Worm (Caenorhabditis elegans) whole organism, L1 larva: ENCODE results near the gene col-140.

ENCODE experiments used
- C04F5.9 ChIP-seq: sonication (generic microtip); optimal IDR thresholded peaks from 2 replicates; lab custom pipeline; 2016; ENCODE audit warnings: missing genetic modification characterization, missing compliant biosample characterization
- C16A3.4 ChIP-seq: fragments of 150-350 bp; optimal IDR thresholded peaks from 2 replicates; lab custom pipeline; 2014; ENCODE audit warnings: missing biosample characterization, missing genetic modification characterization
- F16B12.6 ChIP-seq: fragments of 150-350 bp; optimal IDR thresholded peaks from 2 replicates; lab custom pipeline; 2014; ENCODE audit warnings: missing biosample characterization, missing genetic modification characterization
- Y116A8C.19 ChIP-seq: sonication (generic microtip); optimal IDR thresholded peaks from 2 replicates; lab custom pipeline; 2016; ENCODE audit warnings: missing compliant biosample characterization, missing genetic modification characterization, borderline replicate concordance
- aha-1 ChIP-seq: fragments of 150-350 bp; optimal IDR thresholded peaks from 2 replicates; lab custom pipeline; 2014; ENCODE audit warnings: missing biosample characterization, missing genetic modification characterization
- alr-1 ChIP-seq: fragments of 200-800 bp; sonication (Bioruptor generic); optimal IDR thresholded peaks from 2 replicates; lab custom pipeline; 2018; ENCODE audit warnings: borderline replicate concordance, mild to moderate bottlenecking, missing genetic modification characterization, missing compliant biosample characterization
- aly-2 ChIP-seq: fragments of 150-350 bp; optimal IDR thresholded peaks from 2 replicates; lab custom pipeline; 2014; ENCODE audit warnings: missing biosample characterization, missing genetic modification characterization
- ama-1 ChIP-seq: fragments of 150-350 bp; optimal IDR thresholded peaks from 2 replicates; lab custom pipeline; 2014
- ceh-63 ChIP-seq: fragments of 200-800 bp; sonication (Bioruptor generic); optimal IDR thresholded peaks from 2 replicates; lab custom pipeline; 2018; ENCODE audit warnings: mild to moderate bottlenecking, missing genetic modification characterization, missing compliant biosample characterization
- ces-1 ChIP-seq: fragments of 150-350 bp; optimal IDR thresholded peaks from 2 replicates; lab custom pipeline; 2014; ENCODE audit warnings: missing biosample characterization, missing genetic modification reagents, missing genetic modification characterization
- efl-1 ChIP-seq, 4 experiments: fragments of 150-350 bp; optimal IDR thresholded peaks in 3 of 4; peaks in 1 of 4; 1 replicate in 1 of 4; 2 replicates in 3 of 4; lab custom pipeline; 2014; ENCODE audit warnings: missing biosample characterization in 2 of 4, missing genetic modification characterization in 2 of 4, missing genetic modification reagents in 2 of 4
- ets-5 ChIP-seq: fragments of 200-800 bp; sonication (Bioruptor generic); IDR thresholded peaks from 2 replicates; pipeline ENCODE4 v1.3.6; 2022; ENCODE audit warnings: missing genetic modification characterization, missing compliant biosample characterization
- fkh-8 ChIP-seq: sonication (generic microtip); optimal IDR thresholded peaks from 2 replicates; lab custom pipeline; 2016; ENCODE audit warnings: mild to moderate bottlenecking, missing genetic modification characterization, missing compliant biosample characterization
- hlh-17 ChIP-seq: fragments of 200-800 bp; sonication (Bioruptor generic); optimal IDR thresholded peaks from 2 replicates; lab custom pipeline; 2018; ENCODE audit warnings: missing genetic modification characterization, mild to moderate bottlenecking, missing compliant biosample characterization, moderate library complexity, borderline replicate concordance
- irx-1 ChIP-seq: sonication (generic microtip); optimal IDR thresholded peaks from 2 replicates; lab custom pipeline; 2016; ENCODE audit warnings: missing genetic modification characterization, missing compliant biosample characterization
- jun-1 ChIP-seq: fragments of 150-350 bp; optimal IDR thresholded peaks from 2 replicates; lab custom pipeline; 2014; ENCODE audit warnings: missing biosample characterization, missing genetic modification reagents, missing genetic modification characterization
- lin-13 ChIP-seq: fragments of 150-350 bp; optimal IDR thresholded peaks from 2 replicates; lab custom pipeline; 2014; ENCODE audit warnings: missing biosample characterization, missing genetic modification reagents, missing genetic modification characterization
- lin-14 ChIP-seq: fragments of 200-800 bp; sonication (Bioruptor generic); optimal IDR thresholded peaks from 2 replicates; lab custom pipeline; 2018; ENCODE audit warnings: mild to moderate bottlenecking, missing genetic modification characterization, moderate library complexity, missing compliant biosample characterization
- lir-3 ChIP-seq: sonication (generic microtip); optimal IDR thresholded peaks from 2 replicates; lab custom pipeline; 2016; ENCODE audit warnings: mild to moderate bottlenecking, missing genetic modification characterization, moderate library complexity, missing compliant biosample characterization; ENCODE audit not compliant: poor library complexity
- lsy-2 ChIP-seq, 2 experiments: fragments of 150-350 bp; optimal IDR thresholded peaks; 2 replicates each; lab custom pipeline; 2014; ENCODE audit warnings: missing biosample characterization in 2 of 2, missing genetic modification characterization in 2 of 2
- mdl-1 ChIP-seq, 2 experiments: fragments of 150-350 bp; optimal IDR thresholded peaks; 2 replicates each; lab custom pipeline; 2014 to 2017; ENCODE audit warnings: missing biosample characterization in 2 of 2, missing genetic modification characterization in 2 of 2, inconsistent platforms in 1 of 2
- mef-2 ChIP-seq: fragments of 150-350 bp; optimal IDR thresholded peaks from 2 replicates; lab custom pipeline; 2014; ENCODE audit warnings: missing biosample characterization, missing genetic modification characterization
- nhr-11 ChIP-seq: fragments of 150-350 bp; optimal IDR thresholded peaks from 2 replicates; lab custom pipeline; 2014; ENCODE audit warnings: missing biosample characterization, missing genetic modification characterization
- nhr-20 ChIP-seq: sonication (generic microtip); optimal IDR thresholded peaks from 2 replicates; lab custom pipeline; 2016; ENCODE audit warnings: mild to moderate bottlenecking, missing genetic modification characterization, missing compliant biosample characterization
- nhr-47 ChIP-seq: sonication (generic microtip); optimal IDR thresholded peaks from 2 replicates; lab custom pipeline; 2016; ENCODE audit warnings: mild to moderate bottlenecking, missing genetic modification characterization, moderate library complexity, missing compliant biosample characterization
- nhr-71 ChIP-seq: sonication (generic microtip); optimal IDR thresholded peaks from 2 replicates; lab custom pipeline; 2016; ENCODE audit warnings: mild to moderate bottlenecking, missing genetic modification characterization, moderate library complexity, missing compliant biosample characterization
- nhr-76 ChIP-seq: sonication (generic microtip); optimal IDR thresholded peaks from 2 replicates; lab custom pipeline; 2017; ENCODE audit warnings: missing biosample characterization, missing genetic modification characterization
- nhr-84 ChIP-seq: sonication (generic microtip); optimal IDR thresholded peaks from 2 replicates; lab custom pipeline; 2017; ENCODE audit warnings: missing biosample characterization, missing genetic modification characterization
- nhr-85 ChIP-seq: sonication (generic microtip); peaks from one replicate; lab custom pipeline; 2016; ENCODE audit warnings: missing genetic modification characterization, inconsistent platforms, missing compliant biosample characterization
- pag-3 ChIP-seq: sonication (generic microtip); optimal IDR thresholded peaks from 2 replicates; lab custom pipeline; 2017; ENCODE audit warnings: missing genetic modification characterization, mild to moderate bottlenecking, missing compliant biosample characterization, antibody characterized with exemption, borderline replicate concordance; ENCODE audit not compliant: insufficient read depth
- skn-1 ChIP-seq: fragments of 150-350 bp; optimal IDR thresholded peaks from 2 replicates; lab custom pipeline; 2014; ENCODE audit warnings: missing biosample characterization, missing genetic modification characterization
- sptf-1 ChIP-seq: fragments of 150-350 bp; optimal IDR thresholded peaks from 2 replicates; lab custom pipeline; 2014; ENCODE audit warnings: missing biosample characterization, missing genetic modification characterization
- tbx-2 ChIP-seq: sonication (generic microtip); optimal IDR thresholded peaks from 2 replicates; lab custom pipeline; 2016; ENCODE audit warnings: missing genetic modification characterization, missing compliant biosample characterization
- tlp-1 ChIP-seq: fragments of 150-350 bp; optimal IDR thresholded peaks from 2 replicates; lab custom pipeline; 2014; ENCODE audit warnings: missing biosample characterization, missing genetic modification characterization
- unc-130 ChIP-seq: fragments of 150-350 bp; optimal IDR thresholded peaks from 2 replicates; lab custom pipeline; 2017; ENCODE audit warnings: missing biosample characterization, missing genetic modification characterization, inconsistent platforms
- unc-62 ChIP-seq: fragments of 150-350 bp; optimal IDR thresholded peaks from 2 replicates; lab custom pipeline; 2014; ENCODE audit warnings: missing biosample characterization, missing genetic modification reagents, missing genetic modification characterization
- vab-15 ChIP-seq: sonication (generic microtip); optimal IDR thresholded peaks from 2 replicates; lab custom pipeline; 2017; ENCODE audit warnings: missing genotype, mild to moderate bottlenecking, missing genetic modification characterization, missing compliant biosample characterization
- xbp-1 ChIP-seq: sonication (generic microtip); optimal IDR thresholded peaks from 2 replicates; lab custom pipeline; 2016; ENCODE audit warnings: missing genetic modification characterization, missing compliant biosample characterization
- zip-4 ChIP-seq: fragments of 200-800 bp; sonication (Bioruptor generic); optimal IDR thresholded peaks from 2 replicates; lab custom pipeline; 2018; ENCODE audit warnings: mild to moderate bottlenecking, missing genetic modification characterization, moderate library complexity, missing compliant biosample characterization

col-140 gene

ce11 chrV:5838576-5839366 lies 2.1 kb upstream of the col-140 start, which contains the start of gene F26F12.2 (continued):
- TF ChIP-seq tbx-2 (tag; lab: Kevin White, UChicago) = no peak
- no peak for TF ChIP-seq ets-5 (GFP tag; lab: Robert Waterston, UW)
- TF ChIP-seq unc-62 = no peak
- TF ChIP-seq ama-1 (lab: Kevin White, UChicago) = peak; percentile 74
- TF ChIP-seq nhr-71 (tag; lab: Kevin White, UChicago) = peak; percentile 27
- TF ChIP-seq sptf-1 = no peak
- TF ChIP-seq mef-2 = no peak
- no peak for TF ChIP-seq alr-1
- TF ChIP-seq nhr-84 = no peak
- TF ChIP-seq aha-1 (tag; lab: Kevin White, UChicago) = no peak
- TF ChIP-seq efl-1 (optimal IDR thresholded peaks at IDR 0.05; lab: Kevin White, UChicago) = peak in 1 of 2 experiments; percentile 2
- peak in 1 of 2 experiments; percentile 90 for TF ChIP-seq efl-1 (GFP tag; optimal IDR thresholded peaks at IDR 0.05 in 1 of 2; lab: Kevin White, UChicago)
- no peak for TF ChIP-seq irx-1 (tag; lab: Kevin White, UChicago)
- no peak for TF ChIP-seq lsy-2 (tag; optimal IDR thresholded peaks at IDR 0.05; lab: Kevin White, UChicago)

DNA sequence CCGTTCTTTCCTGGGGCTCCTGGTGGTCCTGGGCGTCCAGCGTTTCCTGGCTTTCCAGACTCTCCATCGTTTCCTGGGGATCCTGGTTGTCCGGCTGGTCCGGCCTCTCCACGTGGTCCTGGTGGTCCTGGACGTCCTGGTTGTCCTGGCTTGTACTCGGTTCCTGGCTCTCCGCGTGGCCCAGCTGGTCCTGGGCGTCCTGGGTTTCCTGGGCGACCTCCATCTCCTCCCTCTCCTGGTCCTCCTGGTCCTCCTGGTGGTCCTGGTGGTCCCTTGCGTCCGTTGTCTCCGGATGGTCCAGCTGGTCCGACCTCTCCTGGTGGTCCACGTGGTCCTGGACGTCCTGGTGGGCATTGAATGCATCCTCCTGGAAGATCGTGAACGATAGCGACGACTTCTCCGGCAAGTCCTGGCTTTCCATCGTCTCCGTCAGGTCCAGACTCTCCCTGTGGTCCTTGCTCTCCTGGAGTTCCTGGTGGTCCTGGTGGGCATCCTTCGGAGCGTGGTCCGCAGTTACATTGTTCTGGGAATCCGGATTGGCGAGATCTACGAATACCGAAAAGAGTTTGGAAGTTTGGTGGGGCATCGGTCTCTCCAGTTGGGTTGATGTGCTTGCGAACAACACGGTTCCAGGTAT lies 537 bp downstream of the col-140 start:
- TF ChIP-seq vab-15 (no peak), nhr-47 (tag; lab: Kevin White, UChicago) (no peak), aly-2 (no peak), tlp-1 (tag; lab: Kevin White, UChicago) (no peak), C16A3.4 (no peak)

DNA sequence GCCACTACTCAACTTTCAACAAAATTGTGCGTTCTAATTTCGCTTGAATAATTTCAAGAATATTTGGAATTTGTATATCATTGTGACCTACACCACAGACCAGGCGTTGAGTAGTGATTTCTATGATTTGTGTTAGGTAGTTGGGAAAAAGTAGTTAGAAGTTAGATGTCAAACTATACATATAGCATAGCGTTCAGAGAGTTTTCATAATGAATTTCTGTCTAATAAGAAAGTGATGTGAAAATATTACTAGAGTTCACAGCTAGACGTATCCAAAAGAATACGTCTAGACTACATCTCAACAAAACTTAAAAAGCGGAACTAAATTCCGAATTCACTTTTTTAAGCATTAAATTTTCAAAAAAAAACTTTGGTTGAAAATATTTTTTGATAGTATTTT lies 1.2 kb downstream of the col-140 start:
- TF ChIP-seq Y116A8C.19 (tag; lab: Kevin White, UChicago) = no peak
- TF ChIP-seq efl-1 (optimal IDR thresholded peaks at IDR 0.05; lab: Kevin White, UChicago) = no peak
- TF ChIP-seq efl-1 (GFP tag; optimal IDR thresholded peaks at IDR 0.05 in 1 of 2; lab: Kevin White, UChicago) = peak in 1 of 2 experiments; percentile 10
- TF ChIP-seq, all 84 proteins: peak for 1

DNA sequence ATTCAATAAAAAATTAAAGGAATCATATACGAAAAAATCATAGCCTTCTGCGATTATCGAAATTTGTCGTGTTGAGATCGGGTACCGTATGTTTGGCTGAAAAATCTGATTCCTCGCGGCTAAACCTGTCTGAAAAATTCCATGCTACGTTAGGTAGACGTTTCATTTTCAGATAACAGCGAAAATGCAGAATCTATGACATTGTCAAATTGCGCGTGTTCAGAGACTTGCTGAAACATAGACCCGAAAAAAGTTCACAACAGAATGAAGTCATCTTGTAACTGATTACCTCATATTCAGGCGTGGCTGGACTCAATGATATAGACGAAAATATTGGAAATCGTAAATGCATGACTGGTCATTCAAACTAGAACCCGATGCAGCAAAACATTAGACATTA lies 3.1 kb downstream of the col-140 start, which contains the start of gene srh-76:
Gene srh-76 (plus strand): TSS at position 301 of the 400 bp plus-strand sequence.
- TF ChIP-seq mdl-1 (tag; optimal IDR thresholded peaks at IDR 0.05; lab: Kevin White, UChicago) (no peak), vab-15 (no peak), irx-1 (tag; lab: Kevin White, UChicago) (no peak), unc-130 (tag; lab: Kevin White, UChicago) (no peak), F16B12.6 (no peak), lir-3 (tag; lab: Kevin White, UChicago) (no peak), jun-1 (tag; lab: Kevin White, UChicago) (no peak), lin-13 (GFP tag; lab: Kevin White, UChicago) (no peak), unc-62 (no peak), pag-3 (tag; lab: Kevin White, UChicago) (no peak), lin-14 (GFP tag; lab: Kevin White, UChicago) (no peak)
- TF ChIP-seq, all 84 proteins: peak for 0

DNA sequence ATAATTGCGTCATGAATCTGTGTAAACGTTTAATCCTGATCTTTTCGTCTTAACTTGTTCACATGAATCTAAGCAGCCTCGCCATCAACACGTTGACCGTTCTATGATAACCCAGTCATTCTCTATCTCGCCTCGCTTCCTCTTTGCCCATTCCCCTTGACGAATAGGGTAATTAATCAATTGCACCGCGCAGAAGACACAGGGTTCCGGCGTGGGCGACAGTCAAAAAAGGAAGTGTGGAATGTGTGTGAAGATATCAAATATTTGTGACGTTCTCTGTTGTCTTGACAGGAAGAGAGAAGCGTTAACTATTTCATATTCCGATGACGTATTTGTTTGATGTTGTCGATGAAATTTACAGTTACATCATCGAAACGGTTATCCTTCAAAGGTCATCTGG lies 3.8 kb downstream of the col-140 start:
- TF ChIP-seq nhr-85 (tag; lab: Kevin White, UChicago) (peak; percentile 97), nhr-20 (peak; percentile 89), mdl-1 (tag; optimal IDR thresholded peaks at IDR 0.05; lab: Kevin White, UChicago) (peak in 1 of 2 experiments; percentile 45), tbx-2 (tag; lab: Kevin White, UChicago) (peak; percentile 66), alr-1 (no peak), skn-1 (tag; lab: Kevin White, UChicago) (no peak), nhr-76 (tag; lab: Kevin White, UChicago) (no peak), ama-1 (lab: Kevin White, UChicago) (no peak), jun-1 (tag; lab: Kevin White, UChicago) (no peak), C04F5.9 (tag; lab: Kevin White, UChicago) (no peak), nhr-71 (tag; lab: Kevin White, UChicago) (peak; percentile 81), nhr-11 (tag; lab: Kevin White, UChicago) (no peak), ceh-63 (GFP tag; lab: Kevin White, UChicago) (no peak), ces-1 (GFP tag; lab: Kevin White, UChicago) (no peak), fkh-8 (tag; lab: Kevin White, UChicago) (no peak), C16A3.4 (peak; percentile 10), unc-130 (tag; lab: Kevin White, UChicago) (no peak), irx-1 (tag; lab: Kevin White, UChicago) (peak; percentile 14), zip-4 (GFP tag; lab: Kevin White, UChicago) (no peak), lsy-2 (tag; optimal IDR thresholded peaks at IDR 0.05; lab: Kevin White, UChicago) (no peak), aha-1 (tag; lab: Kevin White, UChicago) (no peak), pag-3 (tag; lab: Kevin White, UChicago) (no peak), sptf-1 (no peak), hlh-17 (GFP tag; lab: Kevin White, UChicago) (no peak), xbp-1 (tag; lab: Kevin White, UChicago) (no peak)
